Worm (Caenorhabditis elegans): ENCODE results near the gene sri-2.

Gene sri-2

ce11 chrV:15954932-15955331, 10.1 kb downstream of the sri-2 start, which contains the start of gene srw-57:
Gene srw-57, minus strand, starts transcription at chrV:15955032.
- TF ChIP-seq nhr-2 (tag; optimal IDR thresholded peaks at IDR 0.05), result no peak
- no peak for TF ChIP-seq lin-32 (GFP tag; optimal IDR thresholded peaks at IDR 0.05)
- no peak for TF ChIP-seq bed-3 (GFP tag; optimal IDR thresholded peaks at IDR 0.05)
- TF ChIP-seq ceh-43 (GFP tag; optimal IDR thresholded peaks at IDR 0.05), result no peak
- no peak for TF ChIP-seq sptf-1 (tag; optimal IDR thresholded peaks at IDR 0.05)
- no peak for TF ChIP-seq drap-1 (GFP tag; optimal IDR thresholded peaks at IDR 0.05)
- no peak for TF ChIP-seq mep-1 (tag; optimal IDR thresholded peaks at IDR 0.05)
- no peak for TF ChIP-seq hlh-1 (tag; optimal IDR thresholded peaks at IDR 0.05)
- no peak for TF ChIP-seq unc-39 (tag; optimal IDR thresholded peaks at IDR 0.05)
- no peak for TF ChIP-seq ztf-11 (tag; optimal IDR thresholded peaks at IDR 0.05)
- no peak for TF ChIP-seq tbx-8 (GFP tag; optimal IDR thresholded peaks at IDR 0.05)
- no peak for TF ChIP-seq elt-1 (tag; optimal IDR thresholded peaks at IDR 0.05; ENCODE audit: borderline replicate concordance, insufficient read depth)

- no peak for TF ChIP-seq zip-8 (tag; optimal IDR thresholded peaks at IDR 0.05)
- no peak for TF ChIP-seq tbx-8 (GFP tag; optimal IDR thresholded peaks at IDR 0.05)
- no peak for TF ChIP-seq M03D4.4 (tag; optimal IDR thresholded peaks at IDR 0.05)
- no peak for TF ChIP-seq nhr-76 (tag; optimal IDR thresholded peaks at IDR 0.05)
- TF ChIP-seq nhr-2 (tag; optimal IDR thresholded peaks at IDR 0.05), result no peak
- no peak for TF ChIP-seq nhr-28 (tag; optimal IDR thresholded peaks at IDR 0.05)
- no peak for TF ChIP-seq cnd-1 (tag; optimal IDR thresholded peaks at IDR 0.05)
- no peak for TF ChIP-seq hlh-1 (tag; optimal IDR thresholded peaks at IDR 0.05)
Observed at ce11 chrV:15952762-15953161, 12.3 kb downstream of the sri-2 start, which contains the start of gene srw-56. Gene srw-56, minus strand, starts transcription at chrV:15952862.

ce11 chrV:15950903-15951302, 14.1 kb downstream of the sri-2 start, which contains the start of gene srw-59:
Gene srw-59, minus strand, starts transcription at chrV:15951003.
- TF ChIP-seq nhr-28 (tag; optimal IDR thresholded peaks at IDR 0.05) (no peak), hlh-1 (tag; optimal IDR thresholded peaks at IDR 0.05) (no peak), unc-120 (tag; optimal IDR thresholded peaks at IDR 0.05; ENCODE audit: poor library complexity, severe bottlenecking) (no peak), M03D4.4 (tag; optimal IDR thresholded peaks at IDR 0.05) (no peak), lsy-2 (tag; optimal IDR thresholded peaks at IDR 0.05) (no peak), ham-2 (GFP tag; optimal IDR thresholded peaks at IDR 0.05) (no peak), unc-39 (tag; optimal IDR thresholded peaks at IDR 0.05) (no peak), elt-1 (tag; optimal IDR thresholded peaks at IDR 0.05; ENCODE audit: borderline replicate concordance, insufficient read depth) (no peak), snpc-4 (tag; optimal IDR thresholded peaks at IDR 0.05) (no peak), mls-2 (tag; optimal IDR thresholded peaks at IDR 0.05) (no peak), bed-3 (GFP tag; optimal IDR thresholded peaks at IDR 0.05) (no peak), unc-62 (GFP tag; optimal IDR thresholded peaks at IDR 0.05) (no peak), lin-13 (tag; optimal IDR thresholded peaks at IDR 0.05) (no peak), tbx-8 (GFP tag; optimal IDR thresholded peaks at IDR 0.05) (no peak), sptf-1 (tag; optimal IDR thresholded peaks at IDR 0.05) (no peak), ztf-11 (tag; optimal IDR thresholded peaks at IDR 0.05) (no peak)

- no peak for TF ChIP-seq snpc-4 (tag; optimal IDR thresholded peaks at IDR 0.05)
- TF ChIP-seq nhr-2 (tag; optimal IDR thresholded peaks at IDR 0.05), result no peak
- no peak for TF ChIP-seq mls-2 (tag; optimal IDR thresholded peaks at IDR 0.05)
- TF ChIP-seq flh-1 (GFP tag; optimal IDR thresholded peaks at IDR 0.05), result no peak
- no peak for TF ChIP-seq cnd-1 (tag; optimal IDR thresholded peaks at IDR 0.05)
- no peak for TF ChIP-seq elt-1 (tag; optimal IDR thresholded peaks at IDR 0.05; ENCODE audit: borderline replicate concordance, insufficient read depth)
- no peak for TF ChIP-seq mab-5 (tag; optimal IDR thresholded peaks at IDR 0.05)
- TF ChIP-seq nhr-76 (tag; optimal IDR thresholded peaks at IDR 0.05), result no peak
- TF ChIP-seq sem-2 (GFP tag; optimal IDR thresholded peaks at IDR 0.05), result no peak
- no peak for TF ChIP-seq sptf-1 (tag; optimal IDR thresholded peaks at IDR 0.05)
Observed at ce11 chrV:15943125-15943524, 21.9 kb downstream of the sri-2 start, which contains the start of gene srw-53. Gene srw-53, plus strand, starts transcription at chrV:15943425.

ce11 chrV:15940254-15940653, 24.8 kb downstream of the sri-2 start, which contains the start of gene srw-55:
Gene srw-55, minus strand, starts transcription at chrV:15940354.
- TF ChIP-seq snpc-4 (tag; optimal IDR thresholded peaks at IDR 0.05) (no peak), elt-3 (tag; optimal IDR thresholded peaks at IDR 0.05) (no peak), nhr-76 (tag; optimal IDR thresholded peaks at IDR 0.05) (no peak), ztf-11 (tag; optimal IDR thresholded peaks at IDR 0.05) (no peak), lin-13 (tag; optimal IDR thresholded peaks at IDR 0.05) (no peak), zip-8 (tag; optimal IDR thresholded peaks at IDR 0.05) (no peak), bed-3 (GFP tag; optimal IDR thresholded peaks at IDR 0.05) (no peak), mep-1 (tag; optimal IDR thresholded peaks at IDR 0.05) (no peak)

ce11 chrV:15932390-15932789, 32.6 kb downstream of the sri-2 start, which contains the start of gene srw-26:
Gene srw-26, minus strand, starts transcription at chrV:15932490.
- TF ChIP-seq nhr-76 (tag; optimal IDR thresholded peaks at IDR 0.05), result no peak
- no peak for TF ChIP-seq sptf-1 (tag; optimal IDR thresholded peaks at IDR 0.05)
- TF ChIP-seq elt-3 (tag; optimal IDR thresholded peaks at IDR 0.05), result no peak
- no peak for TF ChIP-seq tbx-8 (GFP tag; optimal IDR thresholded peaks at IDR 0.05)
- no peak for TF ChIP-seq elt-1 (tag; optimal IDR thresholded peaks at IDR 0.05; ENCODE audit: borderline replicate concordance, insufficient read depth)
- no peak for TF ChIP-seq snpc-4 (tag; optimal IDR thresholded peaks at IDR 0.05)
- no peak for TF ChIP-seq M03D4.4 (tag; optimal IDR thresholded peaks at IDR 0.05)
- no peak for TF ChIP-seq lin-13 (tag; optimal IDR thresholded peaks at IDR 0.05)
- TF ChIP-seq flh-1 (GFP tag; optimal IDR thresholded peaks at IDR 0.05), result no peak
- TF ChIP-seq bed-3 (GFP tag; optimal IDR thresholded peaks at IDR 0.05), result no peak
- no peak for TF ChIP-seq unc-39 (tag; optimal IDR thresholded peaks at IDR 0.05)
- no peak for TF ChIP-seq hlh-1 (tag; optimal IDR thresholded peaks at IDR 0.05)
- no peak for TF ChIP-seq unc-120 (tag; optimal IDR thresholded peaks at IDR 0.05; ENCODE audit: poor library complexity, severe bottlenecking)

All from whole organism, mixed stage, embryonic.